Fruit fly (Drosophila melanogaster) whole organism, embryonic: ENCODE data around the gene CG10445.
A peak's percentile ranks its signal among the peaks of the same experiment; 100 is the strongest.

Source experiments
- Abd-B ChIP-seq: fragments of 200-800 bp; sonication (Bioruptor generic); optimal IDR thresholded peaks from 2 replicates; lab custom pipeline; 2018; ENCODE audit warnings: missing biosample characterization, mild to moderate bottlenecking, missing genetic modification characterization, moderate library complexity
- CG10267 ChIP-seq: fragments of 200-800 bp; sonication (Bioruptor generic); optimal IDR thresholded peaks from 2 replicates; lab custom pipeline; 2018; ENCODE audit warnings: missing biosample characterization, mild to moderate bottlenecking, missing genetic modification characterization, moderate library complexity
- CG12155 ChIP-seq: fragments of 200-800 bp; sonication (Bioruptor generic); optimal IDR thresholded peaks from 3 replicates; lab custom pipeline; 2016; ENCODE audit warnings: missing biosample characterization, missing genetic modification characterization
- CG14441 ChIP-seq: fragments of 200-800 bp; sonication (Bioruptor generic); IDR thresholded peaks from 2 replicates; pipeline ENCODE4 v1.3.6; 2022; ENCODE audit warnings: missing biosample characterization, missing genetic modification characterization
- CG17359 ChIP-seq: fragments of 200-800 bp; sonication (Bioruptor generic); optimal IDR thresholded peaks from 3 replicates; lab custom pipeline; 2018; ENCODE audit warnings: missing biosample characterization, mild to moderate bottlenecking, missing genetic modification characterization, moderate library complexity
- CG17829 ChIP-seq: fragments of 200-800 bp; optimal IDR thresholded peaks from 2 replicates; lab custom pipeline; 2019; ENCODE audit warnings: missing biosample characterization, mild to moderate bottlenecking, missing genetic modification characterization, moderate library complexity
- CG2875 ChIP-seq: fragments of 200-800 bp; sonication (Bioruptor generic); optimal IDR thresholded peaks from 2 replicates; lab custom pipeline; 2017; ENCODE audit warnings: missing biosample characterization, mild to moderate bottlenecking, missing genetic modification characterization, missing genetic modification reagents
- CG3281 ChIP-seq: fragments of 200-800 bp; sonication (Bioruptor generic); optimal IDR thresholded peaks from 3 replicates; lab custom pipeline; 2017; ENCODE audit warnings: missing biosample characterization, mild to moderate bottlenecking, missing genetic modification characterization
- CG43689 ChIP-seq: fragments of 200-800 bp; sonication (Bioruptor generic); IDR thresholded peaks from 2 replicates; pipeline ENCODE4 v1.3.6; 2022; ENCODE audit warnings: missing biosample characterization, missing genetic modification characterization
- CG4617 ChIP-seq: fragments of 200-800 bp; sonication (Bioruptor generic); optimal IDR thresholded peaks from 3 replicates; lab custom pipeline; 2016; ENCODE audit warnings: missing biosample characterization, missing genetic modification characterization, borderline replicate concordance
- CG6791 ChIP-seq: fragments of 200-800 bp; sonication (Bioruptor generic); IDR thresholded peaks from 3 replicates; pipeline ENCODE4 v1.3.6; 2022; ENCODE audit warnings: missing biosample characterization, missing genetic modification characterization; ENCODE audit not compliant: partially characterized antibody
- CG9817 ChIP-seq: fragments of 200-800 bp; sonication (Bioruptor generic); optimal IDR thresholded peaks from 2 replicates; lab custom pipeline; 2018; ENCODE audit warnings: missing biosample characterization, mild to moderate bottlenecking, missing genetic modification characterization, moderate library complexity
- CG9932 ChIP-seq: fragments of 200-800 bp; sonication (Bioruptor generic); IDR thresholded peaks from 2 replicates; pipeline ENCODE4 v1.3.6; 2022; ENCODE audit warnings: missing biosample characterization, missing genetic modification characterization
- CoRest ChIP-seq: fragments of 200-800 bp; sonication (Bioruptor generic); optimal IDR thresholded peaks from 3 replicates; lab custom pipeline; 2018; ENCODE audit warnings: missing biosample characterization, mild to moderate bottlenecking, missing genetic modification characterization, moderate library complexity
- D ChIP-seq, 2 experiments: fragments of 200-800 bp in 1 of 2; fragments of >200 bp in 1 of 2; sonication (Bioruptor generic) in 1 of 2; optimal IDR thresholded peaks; 2 replicates in 1 of 2; 3 replicates in 1 of 2; lab custom pipeline; 2017; ENCODE audit warnings: mild to moderate bottlenecking in 1 of 2, missing biosample characterization in 1 of 2, missing genetic modification characterization in 1 of 2, missing genetic modification reagents in 1 of 2
- Ets97D ChIP-seq: fragments of 200-800 bp; sonication (Bioruptor generic); optimal IDR thresholded peaks from 3 replicates; lab custom pipeline; 2016; ENCODE audit warnings: missing biosample characterization, missing genetic modification characterization
- Jarid2 ChIP-seq: fragments of 200-800 bp; sonication (Bioruptor generic); optimal IDR thresholded peaks from 3 replicates; lab custom pipeline; 2017; ENCODE audit warnings: mild to moderate bottlenecking, missing biosample characterization, missing genetic modification reagents, missing genetic modification characterization
- Lpt ChIP-seq: fragments of >200 bp; optimal IDR thresholded peaks from 2 replicates; lab custom pipeline; 2018; ENCODE audit warnings: missing biosample characterization, missing genetic modification characterization
- MBD-R2 ChIP-seq: fragments of 200-800 bp; sonication (Bioruptor generic); IDR thresholded peaks from 2 replicates; pipeline ENCODE4 v1.3.6; 2022; ENCODE audit warnings: missing biosample characterization, missing genetic modification characterization
- Nf-YC ChIP-seq: fragments of 200-800 bp; optimal IDR thresholded peaks from 3 replicates; lab custom pipeline; 2019; ENCODE audit warnings: missing biosample characterization, mild to moderate bottlenecking, missing genetic modification characterization, moderate library complexity
- Optix ChIP-seq: fragments of 200-800 bp; sonication (Bioruptor generic); IDR thresholded peaks from 3 replicates; pipeline ENCODE4 v1.3.6; 2022; ENCODE audit warnings: missing biosample characterization, missing genetic modification characterization
- Scr ChIP-seq: fragments of 200-800 bp; sonication (Bioruptor generic); IDR thresholded peaks from 2 replicates; pipeline ENCODE4 v1.3.6; 2022; ENCODE audit warnings: missing biosample characterization, missing genetic modification characterization; ENCODE audit not compliant: partially characterized antibody
- Six4 ChIP-seq: fragments of 200-800 bp; sonication (Bioruptor generic); optimal IDR thresholded peaks from 2 replicates; lab custom pipeline; 2016; ENCODE audit warnings: missing biosample characterization, missing genetic modification characterization
- Trl ChIP-seq, 3 experiments: fragments of >200 bp in 2 of 3; fragments of 200-800 bp in 1 of 3; sonication (Bioruptor generic) in 1 of 3; optimal IDR thresholded peaks; 2 replicates in 1 of 3; 3 replicates in 2 of 3; lab custom pipeline; 2016 to 2017; ENCODE audit warnings: missing biosample characterization in 1 of 3, missing genetic modification characterization in 1 of 3
- Xbp1 ChIP-seq: fragments of 200-800 bp; sonication (Bioruptor generic); optimal IDR thresholded peaks from 3 replicates; lab custom pipeline; 2016; ENCODE audit warnings: missing biosample characterization, mild to moderate bottlenecking, missing genetic modification characterization
- ap ChIP-seq: fragments of 200-800 bp; sonication (Bioruptor generic); IDR thresholded peaks from 2 replicates; pipeline ENCODE4 v1.3.6; 2022; ENCODE audit warnings: missing biosample characterization, missing genetic modification characterization
- ase ChIP-seq: fragments of 200-800 bp; sonication (Bioruptor generic); IDR thresholded peaks from 3 replicates; pipeline ENCODE4 v1.3.6; 2022; ENCODE audit warnings: missing biosample characterization, missing genetic modification characterization
- bab2 ChIP-seq: fragments of 200-800 bp; sonication (Bioruptor generic); optimal IDR thresholded peaks from 2 replicates; lab custom pipeline; 2016; ENCODE audit warnings: missing biosample characterization, missing genetic modification characterization
- bsh ChIP-seq, 2 experiments: fragments of 200-800 bp; sonication (Bioruptor generic); optimal IDR thresholded peaks; 2 replicates each; lab custom pipeline; 2017 to 2018; ENCODE audit warnings: mild to moderate bottlenecking in 2 of 2, missing biosample characterization in 2 of 2, missing genetic modification characterization in 2 of 2, moderate library complexity in 1 of 2
- cwo ChIP-seq: fragments of 200-800 bp; sonication (Bioruptor generic); optimal IDR thresholded peaks from 3 replicates; lab custom pipeline; 2017; ENCODE audit warnings: missing biosample characterization, missing genetic modification characterization, mild to moderate bottlenecking, moderate library complexity, missing genetic modification reagents
- dati ChIP-seq: fragments of 200-800 bp; sonication (Bioruptor generic); IDR thresholded peaks from 2 replicates; pipeline ENCODE4 v1.3.6; 2022; ENCODE audit warnings: missing biosample characterization, missing genetic modification characterization
- gfzf ChIP-seq: fragments of 200-800 bp; sonication (Bioruptor generic); optimal IDR thresholded peaks from 2 replicates; lab custom pipeline; 2016; ENCODE audit warnings: missing biosample characterization, mild to moderate bottlenecking, missing genetic modification characterization, moderate library complexity
- ham ChIP-seq: fragments of 200-800 bp; sonication (Bioruptor generic); IDR thresholded peaks from 2 replicates; pipeline ENCODE4 v1.3.6; 2022; ENCODE audit warnings: missing biosample characterization, missing genetic modification characterization
- hb ChIP-seq: fragments of 200-800 bp; sonication (Bioruptor generic); IDR thresholded peaks from 3 replicates; pipeline ENCODE4 v1.3.6; 2022; ENCODE audit warnings: missing biosample characterization, missing genetic modification characterization; ENCODE audit not compliant: partially characterized antibody
- lov ChIP-seq, 2 experiments: fragments of 200-800 bp in 1 of 2; fragments of >200 bp in 1 of 2; sonication (Bioruptor generic) in 1 of 2; IDR thresholded peaks in 1 of 2; optimal IDR thresholded peaks in 1 of 2; 2 replicates in 1 of 2; 3 replicates in 1 of 2; pipeline versions ENCODE4 v1.3.6 to Lab custom; 2017 to 2022; ENCODE audit warnings: missing biosample characterization in 1 of 2, missing genetic modification characterization in 1 of 2
- nmo ChIP-seq: fragments of 200-800 bp; sonication (Bioruptor generic); optimal IDR thresholded peaks from 2 replicates; lab custom pipeline; 2018; ENCODE audit warnings: missing biosample characterization, mild to moderate bottlenecking, missing genetic modification characterization, moderate library complexity
- phol ChIP-seq: fragments of 200-800 bp; sonication (Bioruptor generic); optimal IDR thresholded peaks from 3 replicates; lab custom pipeline; 2018; ENCODE audit warnings: missing biosample characterization, mild to moderate bottlenecking, missing genetic modification characterization, moderate library complexity
- stc ChIP-seq: fragments of 200-800 bp; sonication (Bioruptor generic); IDR thresholded peaks from 2 replicates; pipeline ENCODE4 v1.3.6; 2022; ENCODE audit warnings: missing biosample characterization, missing genetic modification characterization
- unc-4 ChIP-seq: fragments of 200-800 bp; sonication (Bioruptor generic); IDR thresholded peaks from 2 replicates; pipeline ENCODE4 v1.3.6; 2022; ENCODE audit warnings: missing biosample characterization, missing genetic modification characterization; ENCODE audit not compliant: partially characterized antibody
- zen ChIP-seq: fragments of 200-800 bp; sonication (Bioruptor generic); optimal IDR thresholded peaks from 3 replicates; lab custom pipeline; 2018; ENCODE audit warnings: missing biosample characterization, mild to moderate bottlenecking, missing genetic modification characterization, moderate library complexity
- zf30C ChIP-seq: fragments of 200-800 bp; sonication (Bioruptor generic); optimal IDR thresholded peaks from 3 replicates; lab custom pipeline; 2018; ENCODE audit warnings: missing biosample characterization, mild to moderate bottlenecking, missing genetic modification characterization

Gene CG10445

DNA sequence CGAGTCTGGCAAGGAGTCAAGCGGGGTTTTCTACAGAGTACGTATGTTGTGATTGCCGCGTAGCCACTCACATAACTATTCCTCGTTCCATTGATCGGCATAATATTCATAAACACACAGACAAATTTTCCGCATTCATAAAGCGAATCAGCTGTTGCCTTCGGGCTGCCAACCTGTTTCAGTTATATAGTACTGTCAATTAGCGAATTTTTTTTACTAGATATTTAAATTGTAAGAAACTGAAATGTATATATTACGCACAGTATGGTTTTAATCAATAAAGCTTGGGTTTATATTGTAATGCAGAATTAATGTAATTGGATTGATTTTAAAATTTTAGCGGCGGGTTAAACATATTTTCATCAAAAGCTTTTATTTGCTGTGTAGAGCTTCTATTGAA is 7.0 kb downstream of the CG10445 start, which contains the start of gene Rfk (continued):
- TF ChIP-seq CG9932 (GFP tag; lab: Robert Waterston, UW) (0 out of 2 replicates have a peak, but pooled peaks have one; percentile 14), Six4 (GFP tag; lab: Kevin White, UChicago) (no peak), Abd-B (GFP tag; lab: Kevin White, UChicago) (peak; percentile 43), CG17359 (peak; percentile 26), CG4617 (GFP tag; lab: Kevin White, UChicago) (peak; percentile 37), gfzf (peak; percentile 2), dati (GFP tag; lab: Robert Waterston, UW) (no peak), ase (GFP tag; lab: Robert Waterston, UW) (no peak), CG14441 (GFP tag; lab: Robert Waterston, UW) (no peak), lov (optimal IDR thresholded peaks at IDR 0.05; lab: Kevin White, UChicago) (no peak), lov (GFP tag; IDR thresholded peaks at IDR 0.05; lab: Robert Waterston, UW) (no peak), CG12155 (GFP tag; lab: Kevin White, UChicago) (peak; percentile 9), CG43689 (GFP tag; lab: Robert Waterston, UW) (no peak), CG2875 (GFP tag; lab: Kevin White, UChicago) (no peak), CG9817 (tag; lab: Kevin White, UChicago) (peak; percentile 9), CoRest (tag; lab: Kevin White, UChicago) (peak; percentile 31), bab2 (no peak), zen (tag; lab: Kevin White, UChicago) (peak; percentile 53), bsh (GFP tag; optimal IDR thresholded peaks at IDR 0.05; lab: Kevin White, UChicago) (peak in 1 of 2 experiments; percentile 28), Nf-YC (tag; lab: Kevin White, UChicago) (peak; percentile 33), CG10267 (peak; percentile 56), ham (no peak), MBD-R2 (peak; percentile 91), CG6791 (GFP tag; lab: Robert Waterston, UW) (0 out of 3 replicates have a peak, but pooled peaks have one; percentile 15), nmo (GFP tag; lab: Kevin White, UChicago) (peak; percentile 35), stc (no peak), CG3281 (GFP tag; lab: Kevin White, UChicago) (peak; percentile 10), D (optimal IDR thresholded peaks at IDR 0.05; lab: Kevin White, UChicago) (no peak), D (GFP tag; optimal IDR thresholded peaks at IDR 0.05; lab: Kevin White, UChicago) (no peak), zf30C (GFP tag; lab: Kevin White, UChicago) (no peak), Jarid2 (GFP tag; lab: Kevin White, UChicago) (no peak), Ets97D (GFP tag; lab: Kevin White, UChicago) (peak; percentile 41), Scr (GFP tag; lab: Robert Waterston, UW) (0 out of 2 replicates have a peak, but pooled peaks have one; percentile 30), Optix (GFP tag; lab: Robert Waterston, UW) (no peak), Xbp1 (GFP tag; lab: Kevin White, UChicago) (peak; percentile 34), Trl (optimal IDR thresholded peaks at IDR 0.05; lab: Kevin White, UChicago) (no peak), Trl (GFP tag; optimal IDR thresholded peaks at IDR 0.05; lab: Kevin White, UChicago) (peak; percentile 19), Lpt (GFP tag; lab: Kevin White, UChicago) (no peak), phol (tag; lab: Kevin White, UChicago) (peak; percentile 40), hb (GFP tag; lab: Robert Waterston, UW) (no peak), CG17829 (peak; percentile 32), unc-4 (GFP tag; lab: Robert Waterston, UW) (no peak; the same call in 1 of the 2 replicates), cwo (GFP tag; lab: Kevin White, UChicago) (no peak), ap (GFP tag; lab: Robert Waterston, UW) (no peak)
